Worm (Caenorhabditis elegans): ENCODE data around the gene lntl-1.

lntl-1 gene

DNA sequence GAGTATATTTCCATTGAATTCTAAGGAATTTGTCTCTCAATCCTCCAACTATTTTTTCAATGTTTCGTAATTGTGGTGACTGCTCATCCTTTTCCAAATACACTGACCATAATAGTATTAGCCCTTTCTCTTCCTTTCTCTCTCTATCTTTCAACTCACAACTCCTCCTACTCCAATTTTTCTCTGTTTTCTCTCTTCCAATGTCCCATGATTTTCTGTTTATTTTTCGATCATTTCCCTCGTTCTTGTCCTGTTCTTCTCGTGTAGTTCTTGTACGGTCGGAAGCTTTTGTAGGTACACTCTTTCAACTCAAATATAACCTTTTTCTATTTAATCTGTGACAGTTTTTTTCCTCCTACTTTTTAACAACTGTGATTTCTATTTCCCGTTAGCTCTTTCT is 15.1 kb upstream of the lntl-1 start:
- TF ChIP-seq ceh-18 (tag; optimal IDR thresholded peaks at IDR 0.05) (peak; percentile 4), fkh-6 (tag; optimal IDR thresholded peaks at IDR 0.05) (no peak), ceh-48 (tag; optimal IDR thresholded peaks at IDR 0.05) (no peak), ceh-22 (tag; optimal IDR thresholded peaks at IDR 0.05) (no peak), hlh-15 (tag; optimal IDR thresholded peaks at IDR 0.05) (no peak), ceh-9 (tag; optimal IDR thresholded peaks at IDR 0.05) (no peak), fkh-10 (GFP tag; optimal IDR thresholded peaks at IDR 0.05) (no peak), ttx-3 (tag; optimal IDR thresholded peaks at IDR 0.05) (no peak), ets-4 (tag; optimal IDR thresholded peaks at IDR 0.05) (no peak), K02D7.2 (tag; optimal IDR thresholded peaks at IDR 0.05) (no peak), syd-9 (tag; optimal IDR thresholded peaks at IDR 0.05) (no peak), unc-42 (tag; optimal IDR thresholded peaks at IDR 0.05) (peak; percentile 66), ceh-24 (tag; optimal IDR thresholded peaks at IDR 0.05) (no peak), elt-2 (tag; optimal IDR thresholded peaks at IDR 0.05) (no peak), dmd-4 (tag; optimal IDR thresholded peaks at IDR 0.05; ENCODE audit: borderline replicate concordance) (no peak), ceh-14 (tag; optimal IDR thresholded peaks at IDR 0.05) (no peak), C08G9.2 (tag; optimal IDR thresholded peaks at IDR 0.05) (no peak), zip-5 (tag; optimal IDR thresholded peaks at IDR 0.05) (no peak), hlh-30 (tag; optimal IDR thresholded peaks at IDR 0.05; ENCODE audit: insufficient read depth) (peak; percentile 11), sox-2 (GFP tag; IDR thresholded peaks at IDR 0.05) (no peak), K09A11.1 (tag; optimal IDR thresholded peaks at IDR 0.05; ENCODE audit: insufficient read depth) (no peak)

DNA sequence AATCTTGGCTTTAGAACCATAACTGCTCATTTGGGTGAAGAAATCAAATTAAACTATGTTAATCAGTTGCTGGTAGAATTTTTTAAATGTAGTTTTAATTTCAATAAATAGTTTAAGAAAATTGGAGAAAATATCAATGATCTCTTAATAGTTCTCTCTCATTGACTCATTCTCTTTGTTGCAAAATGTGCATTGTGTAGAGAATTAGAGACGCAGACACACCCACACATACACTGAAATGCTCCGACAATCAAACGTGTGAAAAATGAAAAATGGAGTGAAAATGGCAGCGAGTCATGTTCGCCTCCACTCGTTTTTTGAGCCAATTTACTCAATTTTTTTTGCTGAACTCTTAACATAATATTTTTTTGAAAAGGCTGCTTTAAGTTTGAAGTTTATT is 14.1 kb upstream of the lntl-1 start:
- TF ChIP-seq ama-1 (optimal IDR thresholded peaks at IDR 0.05) = no peak
- TF ChIP-seq hlh-13 (GFP tag; optimal IDR thresholded peaks at IDR 0.05) = no peak
- no peak for TF ChIP-seq odd-2 (tag; optimal IDR thresholded peaks at IDR 0.05)
- peak; percentile 76 for TF ChIP-seq unc-55 (GFP tag; optimal IDR thresholded peaks at IDR 0.05)
- no peak for TF ChIP-seq pha-2 (tag; optimal IDR thresholded peaks at IDR 0.05)
- TF ChIP-seq sox-4 (tag; optimal IDR thresholded peaks at IDR 0.05) = no peak
- no peak for TF ChIP-seq sox-2 (GFP tag; IDR thresholded peaks at IDR 0.05)

DNA sequence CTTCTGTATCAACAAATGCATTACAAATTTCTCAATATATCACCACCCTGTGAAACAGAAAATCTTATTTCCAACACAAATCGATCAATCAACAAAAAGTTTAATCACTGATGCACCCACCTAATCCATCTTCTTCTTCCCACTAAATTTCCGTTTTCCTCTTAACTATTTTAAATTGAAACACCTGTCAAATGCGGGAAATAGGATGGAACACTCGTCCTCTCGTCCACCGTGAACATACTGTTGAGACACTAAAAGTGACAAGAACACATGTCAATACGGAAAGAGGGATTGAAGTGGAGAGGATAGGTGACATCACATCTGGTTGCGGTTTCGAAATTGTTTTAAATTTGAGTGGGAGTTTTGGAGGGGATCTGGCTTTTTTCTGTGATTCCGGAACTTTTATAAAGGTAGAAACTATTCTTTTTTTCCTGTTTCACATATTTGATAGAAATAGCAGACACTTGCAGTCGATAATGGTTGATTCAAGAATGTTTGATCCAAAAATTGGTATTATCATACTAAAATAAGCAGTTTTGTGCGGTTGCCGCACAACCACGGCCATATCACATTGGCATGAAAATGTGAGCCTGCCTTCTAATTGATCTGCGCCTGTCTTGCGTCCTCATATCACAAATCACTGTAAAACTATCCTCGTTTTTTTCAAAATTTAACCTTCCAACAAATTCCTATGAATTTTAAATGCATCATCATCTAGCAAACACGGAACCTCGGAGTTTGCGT is 13.3 kb upstream of the lntl-1 start:
- TF ChIP-seq unc-3 (GFP tag; conservative IDR thresholded peaks at IDR 0.05) (no peak), unc-3 (tag; optimal IDR thresholded peaks at IDR 0.05) (no peak), elt-2 (tag; optimal IDR thresholded peaks at IDR 0.05) (no peak), ets-4 (tag; optimal IDR thresholded peaks at IDR 0.05) (no peak), ceh-34 (tag; optimal IDR thresholded peaks at IDR 0.05) (no peak), pha-2 (tag; optimal IDR thresholded peaks at IDR 0.05) (no peak), rnt-1 (tag; optimal IDR thresholded peaks at IDR 0.05) (peak; percentile 27), unc-42 (tag; optimal IDR thresholded peaks at IDR 0.05) (no peak), hlh-13 (GFP tag; optimal IDR thresholded peaks at IDR 0.05) (no peak), ahr-1 (tag; optimal IDR thresholded peaks at IDR 0.05) (no peak), ceh-31 (tag; optimal IDR thresholded peaks at IDR 0.05) (no peak), zip-5 (tag; optimal IDR thresholded peaks at IDR 0.05) (no peak), unc-55 (GFP tag; optimal IDR thresholded peaks at IDR 0.05) (peak; percentile 93), tbx-7 (tag; optimal IDR thresholded peaks at IDR 0.05) (no peak), ceh-6 (GFP tag; optimal IDR thresholded peaks at IDR 0.05) (no peak), hlh-30 (tag; optimal IDR thresholded peaks at IDR 0.05; ENCODE audit: insufficient read depth) (no peak), ceh-24 (tag; optimal IDR thresholded peaks at IDR 0.05) (no peak), lin-11 (tag; optimal IDR thresholded peaks at IDR 0.05) (no peak)

DNA sequence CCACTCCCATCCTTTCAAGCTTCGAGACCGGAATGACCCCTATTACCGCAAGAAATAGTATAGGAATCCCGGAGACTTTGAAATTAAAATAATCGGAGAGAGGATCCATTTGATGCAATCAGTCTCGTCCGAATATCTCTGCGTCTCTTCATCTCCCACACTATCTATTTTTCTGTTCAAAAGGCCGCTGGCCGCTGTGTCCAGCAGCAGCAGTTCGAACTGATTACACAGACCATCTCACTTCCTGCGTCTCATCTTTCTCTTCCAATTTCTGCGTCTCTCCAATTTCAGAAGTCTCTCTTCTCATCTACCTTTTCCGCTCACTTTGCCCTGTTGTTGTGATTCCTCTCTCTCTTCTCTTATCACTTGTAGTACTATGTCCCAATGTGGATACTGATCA is 10.6 kb upstream of the lntl-1 start:
- TF ChIP-seq ceh-22 (tag; optimal IDR thresholded peaks at IDR 0.05) (no peak), eyg-1 (tag; optimal IDR thresholded peaks at IDR 0.05) (no peak), fkh-6 (tag; optimal IDR thresholded peaks at IDR 0.05) (no peak), rnt-1 (tag; optimal IDR thresholded peaks at IDR 0.05) (peak; percentile 42), npax-4 (tag; optimal IDR thresholded peaks at IDR 0.05) (no peak), elt-2 (tag; optimal IDR thresholded peaks at IDR 0.05) (peak; percentile 64), syd-9 (tag; optimal IDR thresholded peaks at IDR 0.05) (no peak), pqm-1 (tag; optimal IDR thresholded peaks at IDR 0.05) (no peak), ets-4 (tag; optimal IDR thresholded peaks at IDR 0.05) (no peak), unc-3 (GFP tag; conservative IDR thresholded peaks at IDR 0.05) (no peak), unc-3 (tag; optimal IDR thresholded peaks at IDR 0.05) (no peak), nhr-232 (tag; optimal IDR thresholded peaks at IDR 0.05) (no peak), pax-1 (tag; optimal IDR thresholded peaks at IDR 0.05) (no peak), ceh-18 (tag; optimal IDR thresholded peaks at IDR 0.05) (peak; percentile 59), ceh-45 (GFP tag; IDR thresholded peaks at IDR 0.05) (no peak), unc-55 (GFP tag; optimal IDR thresholded peaks at IDR 0.05) (peak; percentile 82), unc-42 (tag; optimal IDR thresholded peaks at IDR 0.05) (no peak), unc-86 (tag; optimal IDR thresholded peaks at IDR 0.05) (no peak), mec-3 (tag; optimal IDR thresholded peaks at IDR 0.05; ENCODE audit: borderline replicate concordance) (no peak), hlh-8 (tag; optimal IDR thresholded peaks at IDR 0.05) (no peak), odd-2 (tag; optimal IDR thresholded peaks at IDR 0.05) (no peak), zip-5 (tag; optimal IDR thresholded peaks at IDR 0.05) (no peak)
